Fruit fly (Drosophila melanogaster): Measurements from ENCODE around the gene Tom70.
"Not testable (repeated sequence)": the region's sequence is repeated elsewhere in the genome, so short reads cannot be mapped to it uniquely, and the experiment has no call there.

Tom70 gene

dm6 chr2L:12005436-12006396 is 32.6 kb downstream of the Tom70 start:
- TF ChIP-seq CTCF (optimal IDR thresholded peaks at IDR 0.05) (no peak), CG8478 (optimal IDR thresholded peaks at IDR 0.05) (no peak)

- TF ChIP-seq CTCF (optimal IDR thresholded peaks at IDR 0.05) (no peak), CG8478 (optimal IDR thresholded peaks at IDR 0.05) (no peak)
Observed at dm6 chr2L:12004211-12004979, 33.9 kb downstream of the Tom70 start.

- TF ChIP-seq CG8478 (optimal IDR thresholded peaks at IDR 0.05) (no peak), CTCF (optimal IDR thresholded peaks at IDR 0.05) (peak; percentile 88 to 97)
Observed at dm6 chr2L:12003792-12004210, 34.5 kb downstream of the Tom70 start.

dm6 chr2L:12002922-12003791 is 35.2 kb downstream of the Tom70 start:
- TF ChIP-seq CG8478 (optimal IDR thresholded peaks at IDR 0.05) = no peak
- TF ChIP-seq CTCF (optimal IDR thresholded peaks at IDR 0.05) = no peak

dm6 chr2L:12002051-12002450 is 36.3 kb downstream of the Tom70 start, which contains the start of gene Hacd1:
Hacd1 (minus strand) TSS chr2L:12002266.
- TF ChIP-seq CTCF (optimal IDR thresholded peaks at IDR 0.05) (no peak), CG8478 (optimal IDR thresholded peaks at IDR 0.05) (no peak)

dm6 chr2L:12001132-12001531 is 37.2 kb downstream of the Tom70 start:
- TF ChIP-seq CTCF (optimal IDR thresholded peaks at IDR 0.05) (no peak), CG8478 (optimal IDR thresholded peaks at IDR 0.05) (no peak)

- TF ChIP-seq CTCF, CG8478 (optimal IDR thresholded peaks at IDR 0.05): not testable (repeated sequence)
Observed at dm6 chr2L:11999240-11999704, 39.0 kb downstream of the Tom70 start, which contains the start of the genes CG18787 and Nfs1. CG18787 (minus strand) TSS chr2L:11999340. Nfs1 (plus strand) TSS chr2L:11999654.

dm6 chr2L:11996509-11996908 is 41.8 kb downstream of the Tom70 start, which contains the start of gene Ada1-1:
Ada1-1 (plus strand) TSS chr2L:11996809.
- not testable (repeated sequence) for TF ChIP-seq CG8478, CTCF (optimal IDR thresholded peaks at IDR 0.05)

- not testable (repeated sequence) for TF ChIP-seq CTCF, CG8478 (optimal IDR thresholded peaks at IDR 0.05)
Observed at dm6 chr2L:11995332-11995790, 43.0 kb downstream of the Tom70 start, which contains the start of the genes CG18789 and Qtzl. CG18789 (minus strand) TSS chr2L:11995432. Qtzl (plus strand) TSS chr2L:11995740.

- not testable (repeated sequence) for TF ChIP-seq CG8478, CTCF (optimal IDR thresholded peaks at IDR 0.05)
Observed at dm6 chr2L:11992602-11993001, 45.7 kb downstream of the Tom70 start, which contains the start of gene Ada1-2. Ada1-2 (plus strand) TSS chr2L:11992902.

- TF ChIP-seq CTCF (optimal IDR thresholded peaks at IDR 0.05) (no peak), CG8478 (optimal IDR thresholded peaks at IDR 0.05) (no peak)
Observed at dm6 chr2L:11990458-11991065, 47.7 kb downstream of the Tom70 start, which contains the start of gene escl. escl (plus strand) TSS chr2L:11990927.

dm6 chr2L:11989729-11990128 is 48.6 kb downstream of the Tom70 start, which contains the start of the genes zuc and dgt2:
zuc (minus strand) TSS chr2L:11989882.
dgt2 (plus strand) TSS chr2L:11989936.
- TF ChIP-seq CG8478 (optimal IDR thresholded peaks at IDR 0.05) (no peak), CTCF (optimal IDR thresholded peaks at IDR 0.05) (no peak)

dm6 chr2L:11989210-11989609 is 49.1 kb downstream of the Tom70 start:
- TF ChIP-seq CTCF (optimal IDR thresholded peaks at IDR 0.05) = no peak

Data from S2 (cell line).